Worm (Caenorhabditis elegans) whole organism, L4 larva: ENCODE data around the gene clec-217.

Experiments
- F10B5.3 ChIP-seq: sonication (generic microtip); optimal IDR thresholded peaks from 2 replicates; lab custom pipeline; 2016; ENCODE audit warnings: mild to moderate bottlenecking, missing genetic modification characterization, missing compliant biosample characterization
- ceh-28 ChIP-seq: fragments of 150-350 bp; optimal IDR thresholded peaks from 2 replicates; lab custom pipeline; 2014; ENCODE audit warnings: missing biosample characterization, missing genetic modification reagents, missing genetic modification characterization
- daf-12 ChIP-seq: fragments of 150-350 bp; optimal IDR thresholded peaks from 2 replicates; lab custom pipeline; 2014; ENCODE audit warnings: missing biosample characterization, missing genetic modification reagents, missing genetic modification characterization
- jun-1 ChIP-seq: fragments of 150-350 bp; optimal IDR thresholded peaks from 2 replicates; lab custom pipeline; 2014; ENCODE audit warnings: missing biosample characterization, missing genetic modification reagents, missing genetic modification characterization
- nhr-102 ChIP-seq: sonication (generic microtip); optimal IDR thresholded peaks from 2 replicates; lab custom pipeline; 2016; ENCODE audit warnings: mild to moderate bottlenecking, missing genetic modification characterization, moderate library complexity, missing compliant biosample characterization
- nhr-11 ChIP-seq: fragments of 150-350 bp; optimal IDR thresholded peaks from 2 replicates; lab custom pipeline; 2014; ENCODE audit warnings: missing biosample characterization, missing genetic modification characterization
- nhr-25 ChIP-seq: sonication (generic microtip); optimal IDR thresholded peaks from 2 replicates; lab custom pipeline; 2017; ENCODE audit warnings: missing genetic modification characterization, mild to moderate bottlenecking, missing compliant biosample characterization, antibody characterized with exemption, moderate library complexity, borderline replicate concordance; ENCODE audit not compliant: insufficient read depth
- pqm-1 ChIP-seq: sonication (generic microtip); optimal IDR thresholded peaks from 2 replicates; lab custom pipeline; 2017; ENCODE audit warnings: missing biosample characterization, missing genetic modification characterization
- sdz-12 ChIP-seq: fragments of 200-800 bp; sonication (Bioruptor generic); optimal IDR thresholded peaks from 2 replicates; lab custom pipeline; 2018; ENCODE audit warnings: mild to moderate bottlenecking, missing genetic modification characterization, missing compliant biosample characterization
- ztf-11 ChIP-seq: fragments of 150-350 bp; optimal IDR thresholded peaks from 2 replicates; lab custom pipeline; 2014; ENCODE audit warnings: missing biosample characterization, missing genetic modification characterization

DNA sequence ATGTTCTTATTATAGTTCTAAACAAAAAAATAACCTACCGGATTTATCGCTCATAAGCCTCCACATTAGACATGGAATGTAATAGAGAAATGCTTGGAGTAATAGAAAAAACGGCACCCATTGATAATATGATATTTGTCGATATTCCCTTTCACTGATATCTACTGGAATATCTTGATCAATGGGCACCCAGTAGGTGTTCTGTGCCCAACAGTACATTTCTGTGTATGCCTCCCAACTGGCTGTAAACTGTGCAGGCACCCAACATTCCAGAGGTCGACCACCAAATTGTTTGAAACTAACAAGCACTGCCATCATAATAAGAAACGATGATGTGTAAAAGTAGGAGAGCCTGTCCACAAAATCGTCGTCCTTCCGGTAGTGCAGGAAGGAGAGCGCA lies 5.8 kb upstream of the clec-217 start:
- no peak for TF ChIP-seq F10B5.3 (tag; lab: Kevin White, UChicago)
- no peak for TF ChIP-seq nhr-102
- TF ChIP-seq pqm-1 (tag; lab: Kevin White, UChicago): no peak
- no peak for TF ChIP-seq sdz-12 (GFP tag; lab: Kevin White, UChicago)
- no peak for TF ChIP-seq ztf-11 (tag; lab: Kevin White, UChicago)
- no peak for TF ChIP-seq nhr-25
- no peak for TF ChIP-seq daf-12 (tag; lab: Kevin White, UChicago)
- TF ChIP-seq jun-1 (tag; lab: Kevin White, UChicago): no peak
- TF ChIP-seq ceh-28: no peak
- TF ChIP-seq nhr-11: no peak
